Fruit fly (Drosophila melanogaster): ENCODE measurements around the gene Obp8a.

Obp8a gene

DNA sequence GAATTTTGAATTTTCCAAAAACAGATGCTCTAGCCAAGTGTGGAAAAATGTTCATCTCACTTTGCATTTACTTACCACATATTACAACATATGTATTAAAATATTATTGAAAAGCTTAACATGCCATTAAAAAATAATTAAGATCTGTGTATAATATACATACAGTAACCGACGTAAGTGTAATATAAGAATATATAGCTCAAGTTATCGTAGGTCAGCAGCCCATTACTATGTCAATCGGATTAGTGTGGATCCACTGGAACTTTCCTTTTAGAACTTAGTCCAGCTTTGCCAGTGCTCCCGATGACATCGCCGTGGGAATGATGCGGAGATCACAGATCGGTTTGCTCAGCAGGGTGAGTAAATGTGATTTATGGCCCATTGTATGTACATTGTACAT, at the start of gene Obp8a:
Gene Obp8a, plus strand, starts transcription at position 301 of the 400 bp plus-strand sequence.
- no peak for TF ChIP-seq CG8478 (optimal IDR thresholded peaks at IDR 0.05)
- no peak for TF ChIP-seq CTCF (optimal IDR thresholded peaks at IDR 0.05)

DNA sequence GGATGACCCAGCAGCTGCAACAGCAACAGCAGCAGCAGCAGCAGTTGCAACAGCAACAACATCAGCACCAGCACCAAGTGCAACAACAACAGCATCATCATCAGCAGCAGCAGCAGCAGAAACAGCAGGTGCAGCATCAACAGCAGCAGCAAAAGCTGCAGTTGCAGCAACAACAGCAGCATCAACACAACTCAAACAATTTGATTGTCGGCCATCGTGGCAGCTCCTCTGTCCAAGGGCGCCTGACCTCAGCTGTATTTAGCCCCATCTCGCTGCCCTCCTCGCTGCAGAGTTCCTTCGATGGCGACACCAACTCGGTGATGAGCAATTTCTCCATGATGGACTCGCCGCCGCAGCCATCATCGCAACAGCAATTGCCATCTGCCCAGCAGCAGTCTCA, 46.4 kb upstream of the Obp8a start:
- TF ChIP-seq CG8478 (optimal IDR thresholded peaks at IDR 0.05), result no peak
- no peak for TF ChIP-seq CTCF (optimal IDR thresholded peaks at IDR 0.05)

DNA sequence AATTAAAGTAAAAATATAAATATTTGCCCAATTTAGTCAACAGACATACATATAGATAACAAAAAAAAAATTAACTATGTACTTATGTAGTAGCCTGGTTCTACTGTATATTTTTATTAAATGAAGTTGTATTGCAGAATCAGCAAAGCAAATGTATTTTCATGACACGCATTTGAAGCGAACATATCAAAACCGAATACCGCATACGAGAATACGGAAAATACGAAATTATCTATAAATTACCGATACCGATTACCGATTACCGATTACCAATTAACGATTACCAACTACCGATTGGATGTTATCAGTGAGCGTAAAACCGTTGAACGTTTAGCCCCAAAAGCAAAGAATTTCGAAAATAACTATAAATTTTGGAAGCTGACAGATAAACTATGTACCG, 27.2 kb upstream of the Obp8a start:
- TF ChIP-seq CG8478 (optimal IDR thresholded peaks at IDR 0.05) (no peak), CTCF (optimal IDR thresholded peaks at IDR 0.05) (no peak)

DNA sequence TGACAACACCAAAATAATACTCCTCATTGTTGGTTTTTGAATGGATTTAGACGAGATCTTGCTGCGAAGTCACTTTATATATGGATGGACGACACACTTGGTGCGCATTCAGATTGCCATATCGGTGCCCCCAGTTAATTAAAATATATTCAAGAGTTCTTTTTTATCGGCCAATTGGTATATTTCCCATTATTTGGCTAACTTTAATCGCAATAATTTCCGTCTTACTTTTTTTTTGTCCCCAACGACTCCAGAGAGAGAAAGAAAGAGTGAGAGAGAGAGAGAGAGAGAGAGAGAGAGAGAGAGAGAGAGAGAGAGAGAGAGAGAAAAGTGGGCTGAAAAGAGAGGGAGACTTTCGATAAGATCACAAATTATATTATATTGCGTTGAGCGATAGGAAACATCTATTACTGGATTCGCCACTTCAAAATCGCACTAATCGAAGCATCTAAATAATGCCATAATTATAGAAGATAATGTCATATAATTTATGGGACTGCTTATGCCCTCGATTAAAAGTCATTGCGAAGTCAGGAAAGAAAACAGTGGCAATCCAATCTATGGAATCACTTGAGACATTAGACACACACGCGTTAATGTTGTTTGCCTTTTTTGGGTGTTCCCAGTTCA, 24.0 kb upstream of the Obp8a start, which contains the start of gene CG12115:
Gene CG12115, minus strand, starts transcription at position 51 of the 630 bp plus-strand sequence.
- TF ChIP-seq CTCF (optimal IDR thresholded peaks at IDR 0.05) (no peak), CG8478 (optimal IDR thresholded peaks at IDR 0.05) (no peak)

DNA sequence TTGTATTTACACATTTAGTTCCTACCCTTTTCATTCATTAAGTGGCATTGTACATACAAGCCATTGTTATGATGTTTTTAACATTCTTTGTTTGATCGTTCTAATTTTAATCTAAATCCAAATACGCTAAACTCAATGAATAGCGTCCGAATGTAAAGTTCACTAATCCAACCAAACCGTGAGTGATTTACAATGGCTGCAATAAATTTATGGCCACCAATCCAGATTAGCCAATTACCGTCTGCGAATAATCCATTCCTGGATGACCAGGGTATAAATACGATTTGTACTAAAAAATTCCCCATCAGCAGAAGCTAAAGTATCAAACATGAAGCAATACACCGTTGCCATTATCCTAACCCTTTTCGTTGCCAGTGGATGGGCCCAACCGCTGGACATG, 23.3 kb upstream of the Obp8a start, which contains the start of gene CG12057:
Gene CG12057, plus strand, starts transcription at position 301 of the 400 bp plus-strand sequence.
- TF ChIP-seq CG8478 (optimal IDR thresholded peaks at IDR 0.05), result no peak
- no peak for TF ChIP-seq CTCF (optimal IDR thresholded peaks at IDR 0.05)

DNA sequence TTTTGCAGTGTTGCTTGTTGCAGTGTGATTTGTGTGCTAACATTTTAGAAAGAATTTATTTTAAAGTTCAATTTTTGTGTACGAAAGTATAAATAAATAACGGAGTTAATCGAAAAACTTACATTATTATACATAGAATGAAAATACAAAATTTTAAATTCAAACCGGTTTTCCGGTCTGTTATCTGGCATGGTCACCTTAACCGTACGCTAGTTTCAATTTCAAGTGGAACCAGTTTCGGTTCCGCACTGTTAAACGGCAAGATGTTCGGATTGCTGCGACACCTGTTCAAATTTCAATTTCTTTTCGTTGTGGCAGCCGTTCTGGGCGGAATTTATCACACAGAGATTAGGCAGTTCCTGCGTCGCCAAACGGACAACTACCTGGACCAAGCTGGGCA, 22.2 kb upstream of the Obp8a start, which contains the start of gene CG12056:
Gene CG12056, plus strand, starts transcription at position 241 of the 400 bp plus-strand sequence.
- no peak for TF ChIP-seq CTCF (optimal IDR thresholded peaks at IDR 0.05)
- TF ChIP-seq CG8478 (optimal IDR thresholded peaks at IDR 0.05), result no peak

DNA sequence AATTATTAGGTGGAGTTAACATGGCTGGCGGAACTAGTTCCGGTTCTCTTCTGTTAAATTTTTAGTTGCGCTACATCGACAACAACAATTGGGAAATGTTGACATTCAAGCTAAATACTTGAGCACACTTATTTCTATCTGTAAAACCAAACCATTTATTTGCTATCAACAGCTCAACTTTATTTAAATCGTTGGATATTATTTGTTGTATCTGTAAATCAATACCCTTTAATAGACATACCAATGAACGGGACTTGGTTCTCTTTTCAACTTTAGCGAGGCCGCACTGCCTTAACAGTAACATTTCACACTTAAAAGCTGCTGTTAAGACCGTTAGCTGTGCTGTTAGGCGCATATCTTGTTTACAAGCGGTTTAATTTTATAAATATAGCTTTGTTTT, 21.1 kb upstream of the Obp8a start, which contains the start of gene CG12106:
Gene CG12106, plus strand, starts transcription at position 295 of the 400 bp plus-strand sequence.
- TF ChIP-seq CG8478 (optimal IDR thresholded peaks at IDR 0.05) (no peak), CTCF (optimal IDR thresholded peaks at IDR 0.05) (no peak)

DNA sequence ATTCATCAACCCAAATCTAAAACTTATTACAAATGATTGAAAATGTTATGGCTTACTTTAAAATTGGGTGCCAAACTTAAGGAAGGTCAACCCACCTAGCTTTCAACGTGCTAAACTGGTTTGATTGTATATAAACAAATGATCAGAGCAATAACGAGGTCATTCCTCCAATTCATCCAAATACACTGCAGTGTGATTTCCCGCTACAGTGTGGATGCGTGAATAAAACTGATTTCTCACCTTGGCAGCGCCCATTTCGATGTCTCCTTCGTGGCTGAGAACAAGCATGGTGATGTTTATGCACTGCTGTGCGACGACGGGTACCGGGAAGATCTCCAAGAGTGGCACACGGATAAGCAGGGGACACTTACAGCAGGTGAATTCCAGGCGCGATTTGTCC, 19.4 kb upstream of the Obp8a start:
- TF ChIP-seq CG8478 (optimal IDR thresholded peaks at IDR 0.05) (no peak), CTCF (optimal IDR thresholded peaks at IDR 0.05) (no peak)

DNA sequence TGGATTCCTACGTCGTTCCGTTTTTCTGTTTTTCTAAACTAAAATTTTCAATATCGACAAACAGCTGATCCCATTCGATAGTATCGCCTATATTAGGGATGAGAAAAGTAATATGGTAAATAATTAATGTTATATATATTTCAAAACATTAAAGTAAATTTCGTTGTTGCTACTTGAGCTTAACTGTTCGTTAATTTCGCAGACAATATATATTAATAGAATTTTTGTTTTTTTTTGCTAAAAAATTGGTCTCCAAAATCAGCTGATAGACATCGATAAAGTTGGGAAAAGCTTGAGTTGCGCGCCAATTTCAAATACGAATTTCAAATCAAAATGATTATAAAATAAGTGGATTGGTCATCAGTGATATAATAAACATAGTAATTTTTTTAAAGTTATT, 18.3 kb upstream of the Obp8a start, which contains the start of gene CG12118:
Gene CG12118, minus strand, starts transcription at position 53 of the 400 bp plus-strand sequence.
- TF ChIP-seq CTCF (optimal IDR thresholded peaks at IDR 0.05), result no peak
- no peak for TF ChIP-seq CG8478 (optimal IDR thresholded peaks at IDR 0.05)

DNA sequence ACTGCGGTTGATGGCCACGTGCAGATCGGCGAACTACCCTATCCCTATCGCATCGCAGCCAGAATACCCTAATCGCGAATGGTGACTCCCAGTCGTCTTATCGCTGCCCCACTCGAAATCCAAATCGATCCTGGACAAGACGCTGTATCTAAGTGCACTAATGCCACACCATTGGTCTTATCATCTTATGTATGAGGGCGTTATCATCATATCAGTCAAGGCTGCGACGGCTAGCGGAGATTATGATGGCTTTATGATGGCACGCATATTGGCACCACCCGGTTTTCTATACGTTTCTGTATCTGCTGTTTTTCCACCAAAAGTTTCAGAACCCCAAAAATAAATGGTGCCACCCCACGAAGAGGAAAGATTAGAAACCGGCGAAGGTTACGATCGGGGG, 14.4 kb upstream of the Obp8a start:
- TF ChIP-seq CG8478 (optimal IDR thresholded peaks at IDR 0.05), result no peak
- no peak for TF ChIP-seq CTCF (optimal IDR thresholded peaks at IDR 0.05)

DNA sequence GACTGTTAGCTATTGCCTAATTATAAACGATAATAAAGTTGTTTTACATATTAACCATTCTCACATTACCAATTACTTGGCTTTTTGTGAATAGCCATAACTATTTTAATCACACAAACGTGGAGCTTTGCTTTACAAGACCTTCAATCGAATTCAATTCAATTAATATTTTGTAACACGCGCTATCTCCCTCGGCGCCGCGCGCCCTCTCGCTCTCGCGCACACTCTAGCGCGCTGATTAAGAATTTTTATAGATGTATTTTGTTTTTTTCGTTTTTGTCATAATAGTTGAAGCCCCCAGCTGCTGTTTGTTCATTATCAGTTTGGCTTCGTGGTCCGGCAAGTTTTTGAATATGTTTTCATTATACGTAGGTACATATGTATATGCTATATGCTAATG, 13.6 kb upstream of the Obp8a start:
- TF ChIP-seq CTCF (optimal IDR thresholded peaks at IDR 0.05), result no peak
- no peak for TF ChIP-seq CG8478 (optimal IDR thresholded peaks at IDR 0.05)

DNA sequence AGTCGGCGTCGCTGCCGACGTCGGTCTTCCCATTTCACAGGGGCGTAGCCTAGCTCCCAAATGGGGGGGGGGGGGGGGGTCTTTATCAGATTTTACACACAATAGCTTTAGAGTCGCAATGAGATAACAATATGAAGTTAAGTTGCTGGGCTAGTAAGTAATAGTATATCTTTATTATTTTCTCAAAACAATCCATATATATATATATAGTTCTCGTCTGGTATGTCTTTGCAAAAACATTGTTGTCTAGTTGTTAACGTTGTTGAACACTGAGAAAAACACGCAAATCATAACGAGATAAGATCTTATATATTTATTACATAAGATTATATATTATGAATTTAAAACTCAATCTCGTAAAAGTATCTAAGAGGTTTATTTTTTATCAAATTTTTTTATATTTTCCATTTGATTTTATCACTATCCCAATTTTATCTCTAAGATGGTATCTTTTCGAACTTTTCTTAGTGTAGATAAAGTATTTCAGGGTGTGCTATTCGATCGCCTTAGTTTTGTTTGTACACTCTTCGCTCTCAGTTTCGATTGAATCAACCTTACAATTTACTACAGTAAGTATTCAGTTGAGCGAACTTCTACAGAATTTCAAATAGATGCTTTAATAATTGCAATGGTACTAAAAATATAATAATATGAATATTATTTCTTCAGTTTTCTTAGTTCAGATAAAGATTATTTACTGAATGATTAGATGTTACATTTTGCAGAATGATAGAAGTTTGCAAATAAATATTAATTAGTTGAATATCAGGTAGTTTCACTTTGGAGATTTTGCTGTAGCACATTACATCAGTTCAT, 12.6 kb upstream of the Obp8a start:
- TF ChIP-seq CG8478 (optimal IDR thresholded peaks at IDR 0.05) (no peak), CTCF (optimal IDR thresholded peaks at IDR 0.05) (no peak)

DNA sequence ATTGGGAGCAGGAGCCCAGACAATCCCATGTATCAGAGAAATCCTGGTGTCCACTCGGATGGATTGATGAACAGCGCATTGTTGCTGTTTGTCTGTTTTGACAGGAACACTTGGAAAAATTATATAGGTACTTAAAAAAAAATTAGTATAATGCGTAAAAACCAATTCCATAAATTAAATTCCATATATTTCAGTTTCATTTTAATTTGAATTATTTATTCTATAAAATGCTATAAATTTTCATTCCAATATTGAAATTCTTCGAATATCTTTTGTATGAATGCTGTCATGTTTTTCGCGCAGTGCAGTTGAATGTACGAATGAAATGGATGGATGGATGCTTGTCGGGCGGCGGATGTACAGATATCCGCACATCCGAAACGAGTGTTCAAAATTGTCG, 3.9 kb upstream of the Obp8a start, which contains the start of gene SmydA-9:
Gene SmydA-9, minus strand, starts transcription at position 101 of the 400 bp plus-strand sequence.
- TF ChIP-seq CG8478 (optimal IDR thresholded peaks at IDR 0.05) (no peak), CTCF (optimal IDR thresholded peaks at IDR 0.05) (no peak)

DNA sequence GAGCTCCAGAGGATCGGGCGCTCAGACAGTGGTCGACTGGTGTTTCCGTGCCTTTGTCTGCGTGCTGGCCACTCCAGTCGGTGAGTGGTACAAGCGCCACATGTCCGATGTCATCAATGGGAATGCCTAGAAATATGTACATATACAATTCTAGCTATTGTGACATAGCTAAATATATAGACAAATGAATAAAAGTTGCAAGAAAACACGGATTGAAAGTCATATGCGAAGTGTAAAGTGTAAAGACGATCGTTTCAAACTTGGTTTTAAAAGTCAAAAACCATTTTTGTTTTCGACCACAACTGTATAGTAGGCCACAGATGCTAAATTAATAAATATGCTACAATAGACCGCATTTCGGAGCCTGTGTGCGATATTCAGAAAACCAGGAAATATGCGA, 809 bp downstream of the Obp8a start, which contains the start of gene CG15368:
Gene CG15368, plus strand, starts transcription at position 301 of the 400 bp plus-strand sequence.
- TF ChIP-seq CTCF (optimal IDR thresholded peaks at IDR 0.05), result no peak
- no peak for TF ChIP-seq CG8478 (optimal IDR thresholded peaks at IDR 0.05)

DNA sequence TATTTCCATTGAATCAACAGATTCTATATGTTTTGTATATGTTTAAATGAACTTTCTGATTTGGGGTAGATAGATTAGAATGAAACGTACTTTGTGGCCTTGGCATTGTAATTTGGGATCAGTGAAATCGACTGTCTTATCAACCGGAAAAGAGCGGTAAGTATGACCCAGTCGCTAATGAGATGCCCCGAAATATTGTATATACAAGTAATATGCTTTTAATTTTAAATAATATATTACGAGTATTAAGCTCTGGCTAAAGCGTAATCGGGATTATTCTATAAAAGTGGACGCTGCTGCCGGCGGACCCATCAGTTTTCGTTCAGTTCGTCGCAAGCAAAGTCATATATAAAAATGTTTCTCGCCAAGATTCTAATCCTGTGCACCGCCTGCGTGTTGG, 1.9 kb downstream of the Obp8a start, which contains the start of gene CG15369:
Gene CG15369, plus strand, starts transcription at position 301 of the 400 bp plus-strand sequence.
- TF ChIP-seq CTCF (optimal IDR thresholded peaks at IDR 0.05) (no peak), CG8478 (optimal IDR thresholded peaks at IDR 0.05) (no peak)
